Fruit fly (Drosophila melanogaster) whole organism, prepupa: ENCODE results near the gene CG15202.

ENCODE experiments used
- CG31627 ChIP-seq: fragments of 200-800 bp; sonication (Bioruptor generic); optimal IDR thresholded peaks from 3 replicates; lab custom pipeline; 2016; ENCODE audit warnings: missing biosample characterization, missing genetic modification characterization
- CG6276 ChIP-seq: fragments of 200-800 bp; sonication (Bioruptor generic); optimal IDR thresholded peaks from 2 replicates; lab custom pipeline; 2017; ENCODE audit warnings: missing biosample characterization, mild to moderate bottlenecking, missing genetic modification characterization
- Eip78C ChIP-seq: fragments of 200-800 bp; sonication (Bioruptor generic); peaks from one replicate; lab custom pipeline; 2016; ENCODE audit warnings: missing biosample characterization, missing genetic modification characterization
- Gug ChIP-seq: fragments of 200-800 bp; sonication (Bioruptor generic); IDR thresholded peaks from 2 replicates; pipeline ENCODE4 v1.3.6; 2022; ENCODE audit warnings: missing biosample characterization, missing genetic modification characterization
- Hr38 ChIP-seq: sonication (Bioruptor generic); optimal IDR thresholded peaks from 2 replicates; lab custom pipeline; 2016; ENCODE audit warnings: missing biosample characterization, missing genetic modification characterization
- OdsH ChIP-seq: fragments of 200-800 bp; sonication (Bioruptor generic); optimal IDR thresholded peaks from 3 replicates; lab custom pipeline; 2016; ENCODE audit warnings: missing biosample characterization, missing genetic modification characterization
- Sox102F ChIP-seq: fragments of 200-800 bp; sonication (Bioruptor generic); optimal IDR thresholded peaks from 2 replicates; lab custom pipeline; 2016; ENCODE audit warnings: missing biosample characterization, mild to moderate bottlenecking, missing genetic modification characterization
- eg ChIP-seq: fragments of 200-800 bp; sonication (Bioruptor generic); IDR thresholded peaks from 3 replicates; pipeline ENCODE4 v1.3.6; 2022; ENCODE audit warnings: missing biosample characterization, missing genetic modification characterization
- esn ChIP-seq: fragments of 200-800 bp; sonication (Bioruptor generic); optimal IDR thresholded peaks from 2 replicates; lab custom pipeline; 2016; ENCODE audit warnings: missing biosample characterization, mild to moderate bottlenecking, missing genetic modification characterization, moderate library complexity
- lz ChIP-seq: fragments of 200-800 bp; sonication (Bioruptor generic); optimal IDR thresholded peaks from 3 replicates; lab custom pipeline; 2016; ENCODE audit warnings: missing biosample characterization, missing genetic modification characterization
- salr ChIP-seq, 2 experiments: fragments of 200-800 bp; sonication (Bioruptor generic); optimal IDR thresholded peaks; 3 replicates each; lab custom pipeline; 2016 to 2018; ENCODE audit warnings: missing biosample characterization in 2 of 2, missing genetic modification characterization in 2 of 2, mild to moderate bottlenecking in 1 of 2

- no peak for TF ChIP-seq Eip78C (GFP tag; lab: Kevin White, UChicago)
- no peak for TF ChIP-seq Sox102F (GFP tag; lab: Kevin White, UChicago)
- no peak for TF ChIP-seq Gug (GFP tag; lab: Robert Waterston, UW)
- TF ChIP-seq lz (GFP tag; lab: Kevin White, UChicago), result no peak
- TF ChIP-seq esn, result no peak
- TF ChIP-seq salr (GFP tag; optimal IDR thresholded peaks at IDR 0.05; lab: Kevin White, UChicago), result peak in 1 of 2 experiments; percentile 39
- TF ChIP-seq OdsH (GFP tag; lab: Kevin White, UChicago), result no peak
- TF ChIP-seq CG6276 (GFP tag; lab: Kevin White, UChicago), result no peak
- 0 out of 3 replicates have a peak, but pooled peaks have one; percentile 11 for TF ChIP-seq eg (GFP tag; lab: Robert Waterston, UW)
- TF ChIP-seq Hr38, result no peak
- no peak for TF ChIP-seq CG31627 (GFP tag; lab: Kevin White, UChicago)
These were observed 18.8 kb upstream of the CG15202 start for dm6 chrX:11123561-11123960.
